Fruit fly (Drosophila melanogaster): ENCODE measurements around the gene GstZ2.
A peak's percentile ranks its signal among the peaks of the same experiment; 100 is the strongest.

Gene GstZ2

DNA sequence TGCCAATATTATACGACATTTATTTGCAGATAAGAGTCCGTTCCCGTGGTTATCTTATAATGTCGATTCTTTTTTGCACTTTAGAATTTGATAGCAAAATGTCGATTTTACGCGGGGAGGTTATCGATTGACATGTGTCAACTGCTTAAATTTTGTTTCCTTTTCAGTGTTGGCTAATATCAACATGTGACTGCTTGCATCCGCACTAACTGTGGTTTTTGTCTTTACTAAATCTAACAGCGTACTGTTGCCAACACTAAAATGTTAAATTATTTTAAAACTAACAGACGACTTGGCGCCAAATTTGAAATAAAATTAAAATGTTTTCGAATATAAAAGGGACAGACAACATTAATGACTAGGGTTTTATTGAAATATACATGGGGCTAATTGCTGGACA is 36.3 kb upstream of the GstZ2 start (continued):
- TF ChIP-seq CG11456 (GFP tag; IDR thresholded peaks at IDR 0.05) (peak; percentile 89), h (optimal IDR thresholded peaks at IDR 0.05) (no peak), CG4360 (GFP tag; IDR thresholded peaks at IDR 0.05) (no peak), CG1792 (GFP tag; optimal IDR thresholded peaks at IDR 0.05) (peak; percentile 47), Pdp1 (GFP tag; optimal IDR thresholded peaks at IDR 0.05) (peak; percentile 79 to 84), CG11560 (tag; IDR thresholded peaks at IDR 0.05) (peak; percentile 75; the same call in 2 of the 3 replicates), pum (GFP tag; optimal IDR thresholded peaks at IDR 0.05) (peak; percentile 70), ems (GFP tag; optimal IDR thresholded peaks at IDR 0.05) (peak; percentile 71), CG3281 (GFP tag; optimal IDR thresholded peaks at IDR 0.05) (peak; percentile 13), lmd (GFP tag; IDR thresholded peaks at IDR 0.05) (peak; percentile 61; the same call in 1 of the 2 replicates), pfk (GFP tag; optimal IDR thresholded peaks at IDR 0.05) (peak; percentile 62), CG4328 (GFP tag; optimal IDR thresholded peaks at IDR 0.05) (peak; percentile 36), bowl (GFP tag; IDR thresholded peaks at IDR 0.05) (no peak), CG2202 (tag; optimal IDR thresholded peaks at IDR 0.05) (no peak), CG7963 (GFP tag; IDR thresholded peaks at IDR 0.05; ENCODE audit: partially characterized antibody) (peak; percentile 42; the same call in 2 of the 3 replicates), ttk (GFP tag; IDR thresholded peaks at IDR 0.05) (peak; percentile 43; the same call in 1 of the 2 replicates), sim (GFP tag; IDR thresholded peaks at IDR 0.05) (no peak), CG8924 (tag; optimal IDR thresholded peaks at IDR 0.05) (no peak), slp2 (GFP tag; optimal IDR thresholded peaks at IDR 0.05) (peak; percentile 4), pnt (GFP tag; optimal IDR thresholded peaks at IDR 0.05) (peak; percentile 74), twi (tag; optimal IDR thresholded peaks at IDR 0.05) (peak; percentile 76), grau (tag; optimal IDR thresholded peaks at IDR 0.05) (peak; percentile 69), sug (tag; optimal IDR thresholded peaks at IDR 0.05) (peak; percentile 87), klu (GFP tag; IDR thresholded peaks at IDR 0.05) (peak; percentile 37; the same call in 1 of the 2 replicates), CG7357 (GFP tag; IDR thresholded peaks at IDR 0.05) (no peak), CG30403 (GFP tag; optimal IDR thresholded peaks at IDR 0.05) (peak; percentile 80), CG3838 (GFP tag; optimal IDR thresholded peaks at IDR 0.05) (peak; percentile 33), mam (GFP tag; optimal IDR thresholded peaks at IDR 0.05) (peak; percentile 88), ranshi (GFP tag; IDR thresholded peaks at IDR 0.05) (no peak; the same call in 1 of the 2 replicates), Side (GFP tag; optimal IDR thresholded peaks at IDR 0.05) (peak; percentile 89), Deaf1 (tag; optimal IDR thresholded peaks at IDR 0.05) (peak; percentile 22), nom (GFP tag; optimal IDR thresholded peaks at IDR 0.05) (peak; percentile 20), CG12236 (GFP tag; optimal IDR thresholded peaks at IDR 0.05) (peak; percentile 12), CG16863 (GFP tag; optimal IDR thresholded peaks at IDR 0.05) (peak; percentile 42), CG7372 (GFP tag; IDR thresholded peaks at IDR 0.05) (0 out of 2 replicates have a peak, but pooled peaks have one; percentile 35), jumu (GFP tag; optimal IDR thresholded peaks at IDR 0.05) (peak; percentile 81), Fer3 (tag; optimal IDR thresholded peaks at IDR 0.05) (peak; percentile 60), CG15696 (tag; optimal IDR thresholded peaks at IDR 0.05) (peak; percentile 44), CG1647 (GFP tag; optimal IDR thresholded peaks at IDR 0.05) (peak; percentile 58), CG1602 (GFP tag; optimal IDR thresholded peaks at IDR 0.05) (peak; percentile 58), Drgx (GFP tag; IDR thresholded peaks at IDR 0.05) (no peak), CG15073 (GFP tag; optimal IDR thresholded peaks at IDR 0.05) (no peak), CG2129 (GFP tag; IDR thresholded peaks at IDR 0.05; ENCODE audit: partially characterized antibody) (no peak), lab (GFP tag; optimal IDR thresholded peaks at IDR 0.05) (peak; percentile 70), CG12155 (GFP tag; optimal IDR thresholded peaks at IDR 0.05) (peak; percentile 78), Sox102F (GFP tag; optimal IDR thresholded peaks at IDR 0.05) (peak; percentile 51), fd64A (GFP tag; optimal IDR thresholded peaks at IDR 0.05) (no peak), CG9876 (GFP tag; optimal IDR thresholded peaks at IDR 0.05) (peak; percentile 73), CG14014 (GFP tag; IDR thresholded peaks at IDR 0.05) (peak; percentile 61; the same call in 1 of the 2 replicates), Atf6 (GFP tag; IDR thresholded peaks at IDR 0.05) (0 out of 2 replicates have a peak, but pooled peaks have one; percentile 30), CG9727 (GFP tag; optimal IDR thresholded peaks at IDR 0.05) (peak; percentile 32), az2 (GFP tag; optimal IDR thresholded peaks at IDR 0.05) (peak; percentile 50)
